Fruit fly (Drosophila melanogaster): ENCODE data around the gene CG11964.

- TF ChIP-seq pan (optimal IDR thresholded peaks at IDR 0.05) (no peak), psq (optimal IDR thresholded peaks at IDR 0.05) (no peak), CG8478 (optimal IDR thresholded peaks at IDR 0.05) (no peak), EcR (GFP tag; optimal IDR thresholded peaks at IDR 0.05) (no peak)
These were observed 13.8 kb downstream of the CG11964 start for dm6 chr3R:8931064-8931419.
